Worm (Caenorhabditis elegans): ENCODE results near the gene F42A10.6.
A peak's percentile ranks its signal among the peaks of the same experiment; 100 is the strongest.

The F42A10.6 gene

ce11 chrIII:6215476-6215875 is 38.8 kb upstream of the F42A10.6 start, which contains the start of gene C23G10.11:
Gene C23G10.11 (minus strand): TSS chrIII:6215576.
- TF ChIP-seq hmg-1.2 (GFP tag; IDR thresholded peaks at IDR 0.05) (no peak), D2030.7 (GFP tag; IDR thresholded peaks at IDR 0.05) (no peak), hlh-26 (GFP tag; conservative IDR thresholded peaks at IDR 0.05) (no peak), madf-10 (tag; optimal IDR thresholded peaks at IDR 0.05) (no peak), snpc-1.1 (tag; optimal IDR thresholded peaks at IDR 0.05; ENCODE audit: insufficient read depth) (no peak), F37B4.10 (GFP tag; IDR thresholded peaks at IDR 0.05) (no peak), F55B11.4 (tag; optimal IDR thresholded peaks at IDR 0.05; ENCODE audit: borderline replicate concordance, insufficient read depth) (no peak), egl-18 (GFP tag; IDR thresholded peaks at IDR 0.05) (no peak), nhr-80 (tag; optimal IDR thresholded peaks at IDR 0.05) (no peak), repo-1 (tag; optimal IDR thresholded peaks at IDR 0.05) (no peak), F39B2.1 (GFP tag; IDR thresholded peaks at IDR 0.05) (no peak), madf-3 (GFP tag; IDR thresholded peaks at IDR 0.05) (no peak), somi-1 (GFP tag; optimal IDR thresholded peaks at IDR 0.05) (no peak), attf-5 (GFP tag; optimal IDR thresholded peaks at IDR 0.05) (no peak), lir-1 (GFP tag; conservative IDR thresholded peaks at IDR 0.05) (no peak)

- TF ChIP-seq nhr-120 (GFP tag; IDR thresholded peaks at IDR 0.05) (no peak), aptf-3 (GFP tag; IDR thresholded peaks at IDR 0.05) (no peak), F57C9.4 (tag; optimal IDR thresholded peaks at IDR 0.05) (no peak), bed-1 (GFP tag; IDR thresholded peaks at IDR 0.05) (no peak), lin-26 (GFP tag; IDR thresholded peaks at IDR 0.05) (no peak), ceh-100 (GFP tag; IDR thresholded peaks at IDR 0.05) (no peak)
Observed at ce11 chrIII:6213915-6214314, 37.3 kb upstream of the F42A10.6 start, which contains the start of gene C23G10.10. Gene C23G10.10 (minus strand): TSS chrIII:6214015.

- peak; percentile 90 for TF ChIP-seq snpc-4 (GFP tag; optimal IDR thresholded peaks at IDR 0.05)
- TF ChIP-seq snpc-4 (tag; optimal IDR thresholded peaks at IDR 0.05) = peak; percentile 85 to 93 (median 90)
- TF ChIP-seq ztf-28 (GFP tag; IDR thresholded peaks at IDR 0.05) = no peak
- TF ChIP-seq dpl-1 (GFP tag; optimal IDR thresholded peaks at IDR 0.05) = no peak
- TF ChIP-seq Y95B8A.8 (GFP tag; IDR thresholded peaks at IDR 0.05) = no peak
- TF ChIP-seq zim-3 (tag; optimal IDR thresholded peaks at IDR 0.05) = no peak
- peak; percentile 86 for TF ChIP-seq hmg-1.2 (GFP tag; IDR thresholded peaks at IDR 0.05)
- TF ChIP-seq ceh-58 (GFP tag; IDR thresholded peaks at IDR 0.05) = no peak
- TF ChIP-seq hlh-12 (tag; optimal IDR thresholded peaks at IDR 0.05) = no peak
- no peak for TF ChIP-seq madf-8 (GFP tag; conservative IDR thresholded peaks at IDR 0.05)
- peak; percentile 67 for TF ChIP-seq ztf-18 (tag; optimal IDR thresholded peaks at IDR 0.05)
- TF ChIP-seq dox-1 (GFP tag; IDR thresholded peaks at IDR 0.05) = no peak; the same call in 1 of the 2 replicates
- no peak for TF ChIP-seq ztf-3 (GFP tag; optimal IDR thresholded peaks at IDR 0.05)
- TF ChIP-seq sdz-38 (tag; optimal IDR thresholded peaks at IDR 0.05) = no peak
- no peak for TF ChIP-seq F23B12.7 (tag; optimal IDR thresholded peaks at IDR 0.05; ENCODE audit: insufficient read depth)
- TF ChIP-seq mcd-1 (GFP tag; IDR thresholded peaks at IDR 0.05) = no peak
- 0 out of 2 replicates have a peak, but pooled peaks have one; percentile 9 for TF ChIP-seq lir-1 (GFP tag; conservative IDR thresholded peaks at IDR 0.05)
- no peak for TF ChIP-seq hlh-26 (GFP tag; conservative IDR thresholded peaks at IDR 0.05)
- no peak for TF ChIP-seq ceh-40 (GFP tag; IDR thresholded peaks at IDR 0.05)
- TF ChIP-seq B0035.1 (tag; optimal IDR thresholded peaks at IDR 0.05) = no peak
- no peak for TF ChIP-seq nhr-80 (tag; optimal IDR thresholded peaks at IDR 0.05)
- peak; percentile 32 for TF ChIP-seq chd-7 (tag; optimal IDR thresholded peaks at IDR 0.05)
- TF ChIP-seq mel-28 (tag; optimal IDR thresholded peaks at IDR 0.05; ENCODE audit: borderline replicate concordance) = no peak
- no peak for TF ChIP-seq akir-1 (GFP tag; optimal IDR thresholded peaks at IDR 0.05)
- no peak for TF ChIP-seq atf-7 (tag; optimal IDR thresholded peaks at IDR 0.05)
- no peak for TF ChIP-seq die-1 (tag; optimal IDR thresholded peaks at IDR 0.05)
- no peak for TF ChIP-seq fkh-3 (tag; optimal IDR thresholded peaks at IDR 0.05)
- TF ChIP-seq Y56A3A.18 (GFP tag; IDR thresholded peaks at IDR 0.05) = no peak
- TF ChIP-seq B0261.1 (tag; optimal IDR thresholded peaks at IDR 0.05) = peak; percentile 4
Observed at ce11 chrIII:6210215-6210822, 33.7 kb upstream of the F42A10.6 start.

Data from whole organism, young adult.